Worm (Caenorhabditis elegans) whole organism, young adult: ENCODE data around the gene deb-1.

Experiments used
- B0261.1 ChIP-seq: sonication (generic microtip); optimal IDR thresholded peaks from 2 replicates; lab custom pipeline; 2016; ENCODE audit warnings: mild to moderate bottlenecking, missing genetic modification characterization, moderate library complexity, missing compliant biosample characterization
- F22D6.2 ChIP-seq: sonication (generic microtip); optimal IDR thresholded peaks from 2 replicates; lab custom pipeline; 2016; ENCODE audit warnings: mild to moderate bottlenecking, missing genetic modification characterization, missing compliant biosample characterization
- F49E8.2 ChIP-seq: sonication (generic microtip); optimal IDR thresholded peaks from 3 replicates; lab custom pipeline; 2017; ENCODE audit warnings: missing genetic modification characterization, mild to moderate bottlenecking, missing compliant biosample characterization, antibody characterized with exemption, moderate library complexity; ENCODE audit not compliant: insufficient read depth
- F52B5.7 ChIP-seq: sonication (generic microtip); optimal IDR thresholded peaks from 2 replicates; lab custom pipeline; 2016; ENCODE audit warnings: mild to moderate bottlenecking, missing genetic modification characterization, missing compliant biosample characterization
- F55B11.4 ChIP-seq: sonication (generic microtip); optimal IDR thresholded peaks from 2 replicates; lab custom pipeline; 2016; ENCODE audit warnings: missing compliant biosample characterization, missing genetic modification characterization, borderline replicate concordance; ENCODE audit not compliant: insufficient read depth
- F57A8.1 ChIP-seq: fragments of 200-800 bp; sonication (Bioruptor generic); optimal IDR thresholded peaks from 2 replicates; lab custom pipeline; 2018; ENCODE audit warnings: mild to moderate bottlenecking, missing genetic modification characterization, moderate library complexity, missing compliant biosample characterization
- F57C9.4 ChIP-seq: sonication (generic microtip); optimal IDR thresholded peaks from 2 replicates; lab custom pipeline; 2017; ENCODE audit warnings: mild to moderate bottlenecking, missing genetic modification characterization, missing compliant biosample characterization
- Y79H2A.3 ChIP-seq: fragments of 200-800 bp; sonication (Bioruptor generic); conservative IDR thresholded peaks from 2 replicates; pipeline ENCODE4 v1.3.6; 2022; ENCODE audit warnings: missing genetic modification reagents, missing genetic modification characterization, missing compliant biosample characterization
- aptf-3 ChIP-seq: fragments of 200-800 bp; sonication (Bioruptor generic); IDR thresholded peaks from 2 replicates; pipeline ENCODE4 v1.3.6; 2022; ENCODE audit warnings: missing genetic modification characterization, missing compliant biosample characterization
- attf-3 ChIP-seq: fragments of 200-800 bp; sonication (Bioruptor generic); conservative IDR thresholded peaks from 2 replicates; pipeline ENCODE4 v1.3.6; 2022; ENCODE audit warnings: missing genetic modification reagents, missing genetic modification characterization, missing compliant biosample characterization
- attf-6 ChIP-seq: fragments of 200-800 bp; sonication (Bioruptor generic); IDR thresholded peaks from 2 replicates; pipeline ENCODE4 v1.3.6; 2022; ENCODE audit warnings: missing genetic modification reagents, missing genetic modification characterization, missing compliant biosample characterization
- bed-1 ChIP-seq: fragments of 200-800 bp; sonication (Bioruptor generic); IDR thresholded peaks from 2 replicates; pipeline ENCODE4 v1.3.6; 2022; ENCODE audit warnings: missing genetic modification reagents, missing genetic modification characterization, missing compliant biosample characterization
- ceh-40 ChIP-seq: fragments of 200-800 bp; sonication (Bioruptor generic); IDR thresholded peaks from 2 replicates; pipeline ENCODE4 v1.3.6; 2022; ENCODE audit warnings: missing genetic modification characterization, missing compliant biosample characterization
- dpff-1 ChIP-seq: sonication (generic microtip); optimal IDR thresholded peaks from 2 replicates; lab custom pipeline; 2017; ENCODE audit warnings: mild to moderate bottlenecking, missing genetic modification characterization, missing compliant biosample characterization
- dpl-1 ChIP-seq: fragments of 150-350 bp; optimal IDR thresholded peaks from 2 replicates; lab custom pipeline; 2014; ENCODE audit warnings: missing biosample characterization, missing genetic modification reagents, missing genetic modification characterization
- efl-1 ChIP-seq: fragments of 150-350 bp; optimal IDR thresholded peaks from 2 replicates; lab custom pipeline; 2014; ENCODE audit warnings: missing biosample characterization, missing genetic modification reagents, missing genetic modification characterization
- egl-18 ChIP-seq: fragments of 200-800 bp; sonication (Bioruptor generic); IDR thresholded peaks from 2 replicates; pipeline ENCODE4 v1.3.6; 2022; ENCODE audit warnings: missing genetic modification reagents, missing genetic modification characterization, missing compliant biosample characterization
- hlh-26 ChIP-seq: fragments of 200-800 bp; sonication (Bioruptor generic); conservative IDR thresholded peaks from 2 replicates; pipeline ENCODE4 v1.3.6; 2022; ENCODE audit warnings: missing genetic modification reagents, missing genetic modification characterization, missing compliant biosample characterization
- hsf-1 ChIP-seq: fragments of 200-800 bp; sonication (Bioruptor generic); IDR thresholded peaks from 2 replicates; pipeline ENCODE4 v1.3.6; 2022; ENCODE audit warnings: missing genetic modification reagents, missing genetic modification characterization, missing compliant biosample characterization
- let-526 ChIP-seq: fragments of 200-800 bp; sonication (Bioruptor generic); IDR thresholded peaks from 2 replicates; pipeline ENCODE4 v1.3.6; 2022; ENCODE audit warnings: missing genetic modification reagents, missing genetic modification characterization, missing compliant biosample characterization
- madf-3 ChIP-seq: fragments of 200-800 bp; sonication (Bioruptor generic); IDR thresholded peaks from 2 replicates; pipeline ENCODE4 v1.3.6; 2022; ENCODE audit warnings: missing genetic modification reagents, missing genetic modification characterization, missing compliant biosample characterization
- rec-8 ChIP-seq, 2 experiments: sonication (generic microtip); optimal IDR thresholded peaks; 2 replicates each; lab custom pipeline; 2016; ENCODE audit warnings: mild to moderate bottlenecking in 2 of 2, missing genetic modification characterization in 2 of 2, missing genetic modification reagents in 2 of 2, missing genotype in 2 of 2, missing biosample characterization in 1 of 2, missing compliant biosample characterization in 1 of 2, moderate library complexity in 1 of 2
- snpc-1.1 ChIP-seq: sonication (generic microtip); optimal IDR thresholded peaks from 2 replicates; lab custom pipeline; 2017; ENCODE audit warnings: missing genetic modification characterization, mild to moderate bottlenecking, missing compliant biosample characterization, antibody characterized with exemption, moderate library complexity, missing genotype, missing genetic modification reagents; ENCODE audit not compliant: insufficient read depth
- snpc-1.3 ChIP-seq: sonication (generic microtip); optimal IDR thresholded peaks from 2 replicates; lab custom pipeline; 2017; ENCODE audit warnings: missing genetic modification characterization, mild to moderate bottlenecking, missing compliant biosample characterization, antibody characterized with exemption, moderate library complexity, missing genotype, missing genetic modification reagents; ENCODE audit not compliant: insufficient read depth
- tbp1 ChIP-seq: fragments of 200-800 bp; sonication (Bioruptor generic); optimal IDR thresholded peaks from 2 replicates; lab custom pipeline; 2018; ENCODE audit warnings: mild to moderate bottlenecking, missing genetic modification characterization, missing compliant biosample characterization
- tlf-1 ChIP-seq: fragments of 200-800 bp; sonication (Bioruptor generic); optimal IDR thresholded peaks from 2 replicates; lab custom pipeline; 2018; ENCODE audit warnings: mild to moderate bottlenecking, missing genetic modification characterization, missing compliant biosample characterization
- ztf-25 ChIP-seq: fragments of 200-800 bp; sonication (Bioruptor generic); IDR thresholded peaks from 2 replicates; pipeline ENCODE4 v1.3.6; 2022; ENCODE audit warnings: missing genetic modification reagents, missing genetic modification characterization, missing compliant biosample characterization

Gene deb-1

DNA sequence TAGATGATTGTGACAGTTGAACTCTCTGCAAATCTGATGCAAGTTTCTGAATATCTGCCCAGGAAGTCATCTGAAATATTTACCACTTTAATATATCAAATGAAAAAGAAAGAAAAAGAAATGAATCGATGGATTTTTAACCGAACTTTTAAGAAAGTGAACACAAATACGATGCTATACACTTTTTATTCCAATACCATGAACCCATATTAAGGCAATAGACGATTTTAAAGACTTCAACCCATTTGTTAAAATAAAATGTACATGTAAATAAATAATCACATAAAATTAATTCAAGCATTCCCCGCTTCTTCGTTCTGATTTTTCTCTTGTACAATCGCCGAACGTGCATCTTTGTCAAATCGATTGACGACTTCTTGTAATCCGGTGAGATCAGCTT is 57.3 kb downstream of the deb-1 start, which contains the start of gene ufl-1:
Gene ufl-1, minus strand, starts transcription at position 70 of the 400 bp plus-strand sequence.
- TF ChIP-seq B0261.1 (tag; lab: Kevin White, UChicago), result no peak
- TF ChIP-seq dpl-1 (GFP tag; lab: Kevin White, UChicago), result no peak
- TF ChIP-seq F55B11.4, result no peak
- no peak for TF ChIP-seq bed-1 (GFP tag; lab: Robert Waterston, UW)
- no peak for TF ChIP-seq tbp1 (GFP tag; lab: Kevin White, UChicago)
- no peak for TF ChIP-seq rec-8 (tag; optimal IDR thresholded peaks at IDR 0.05; lab: Kevin White, UChicago)
- no peak for TF ChIP-seq efl-1 (GFP tag; lab: Kevin White, UChicago)
- no peak for TF ChIP-seq aptf-3 (GFP tag; lab: Robert Waterston, UW)
- TF ChIP-seq tlf-1 (GFP tag; lab: Kevin White, UChicago), result no peak
- no peak for TF ChIP-seq egl-18 (GFP tag; lab: Robert Waterston, UW)
- no peak for TF ChIP-seq Y79H2A.3 (GFP tag; lab: Robert Waterston, UW)
- TF ChIP-seq hlh-26 (GFP tag; lab: Robert Waterston, UW), result no peak
- TF ChIP-seq attf-6 (GFP tag; lab: Robert Waterston, UW), result no peak

ce11 chrIV:7035823-7036222 is 58.2 kb downstream of the deb-1 start, which contains the start of gene C06G3.3:
C06G3.3 (plus strand) TSS chrIV:7036123.
- TF ChIP-seq tbp1 (GFP tag; lab: Kevin White, UChicago), result no peak
- no peak for TF ChIP-seq attf-3 (GFP tag; lab: Robert Waterston, UW)
- TF ChIP-seq snpc-1.1 (tag; lab: Kevin White, UChicago), result no peak
- no peak for TF ChIP-seq B0261.1 (tag; lab: Kevin White, UChicago)
- no peak for TF ChIP-seq F57C9.4 (tag; lab: Kevin White, UChicago)
- TF ChIP-seq dpff-1 (tag; lab: Kevin White, UChicago), result no peak
- TF ChIP-seq ztf-25 (GFP tag; lab: Robert Waterston, UW), result no peak
- no peak for TF ChIP-seq hsf-1 (GFP tag; lab: Robert Waterston, UW)
- no peak for TF ChIP-seq F49E8.2 (tag; lab: Kevin White, UChicago)
- TF ChIP-seq F57A8.1 (GFP tag; lab: Kevin White, UChicago), result no peak
- TF ChIP-seq F22D6.2 (tag; lab: Kevin White, UChicago), result no peak
- no peak for TF ChIP-seq snpc-1.3 (tag; lab: Kevin White, UChicago)
- TF ChIP-seq F52B5.7 (tag; lab: Kevin White, UChicago), result no peak
- TF ChIP-seq let-526, result no peak
- no peak for TF ChIP-seq madf-3
- no peak for TF ChIP-seq ceh-40 (GFP tag; lab: Robert Waterston, UW)
